Fruit fly (Drosophila melanogaster) S2 (cell line): Measurements from ENCODE around the gene CG31886.

Source experiments
- CG8478 ChIP-seq: fragments of >200 bp; optimal IDR thresholded peaks from 2 replicates; lab custom pipeline; 2018
- CTCF ChIP-seq, 2 experiments: fragments of >200 bp; optimal IDR thresholded peaks; 2 replicates each; lab custom pipeline; 2018

dm6 chr2L:8974506-8974905 is 15.7 kb upstream of the CG31886 start:
- TF ChIP-seq CTCF (optimal IDR thresholded peaks at IDR 0.05; lab: Kevin White, UChicago) (no peak), CG8478 (lab: Kevin White, UChicago) (no peak)
